Fruit fly (Drosophila melanogaster) whole organism, adult: Measurements from ENCODE around the gene CG13716.

Source experiments
- CG11617 ChIP-seq: fragments of 200-800 bp; sonication (Bioruptor generic); optimal IDR thresholded peaks from 2 replicates; lab custom pipeline; 2017; ENCODE audit warnings: mild to moderate bottlenecking, missing biosample characterization, missing genetic modification reagents, missing genetic modification characterization
- CG33017 ChIP-seq: fragments of 200-800 bp; sonication (Bioruptor generic); optimal IDR thresholded peaks from 2 replicates; lab custom pipeline; 2018; ENCODE audit warnings: missing biosample characterization, mild to moderate bottlenecking, missing genetic modification characterization, moderate library complexity
- CG7101 ChIP-seq: fragments of 200-800 bp; sonication (Bioruptor generic); optimal IDR thresholded peaks from 2 replicates; lab custom pipeline; 2018; ENCODE audit warnings: missing biosample characterization, mild to moderate bottlenecking, missing genetic modification characterization, moderate library complexity
- Clk ChIP-seq: fragments of 200-800 bp; sonication (Bioruptor generic); optimal IDR thresholded peaks from 2 replicates; lab custom pipeline; 2017; ENCODE audit warnings: missing biosample characterization, missing genetic modification characterization
- Hr96 ChIP-seq: fragments of 200-800 bp; sonication (Bioruptor generic); optimal IDR thresholded peaks from 2 replicates; lab custom pipeline; 2016; ENCODE audit warnings: missing biosample characterization, missing genetic modification characterization
- cnc ChIP-seq, 2 experiments: fragments of >200 bp; optimal IDR thresholded peaks; 2 replicates each; lab custom pipeline; 2017

DNA sequence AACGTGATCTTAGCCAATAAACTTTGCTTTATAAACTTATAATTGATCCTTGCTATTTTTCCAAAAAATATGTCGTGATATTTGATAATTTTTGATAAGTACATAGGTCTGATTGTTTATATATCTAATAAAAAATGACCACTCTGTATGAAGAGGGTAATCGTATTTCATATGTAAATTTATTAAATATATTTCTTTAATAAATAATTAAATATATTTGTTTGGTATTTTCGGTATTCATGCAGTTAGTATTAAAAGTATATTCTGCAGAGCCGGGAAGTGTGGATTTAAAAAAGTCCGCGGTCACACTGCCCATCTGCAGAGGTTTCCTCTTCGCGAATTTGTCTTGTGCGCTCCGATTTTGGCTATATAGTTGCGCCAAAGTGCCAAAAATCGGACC, 8.2 kb downstream of the CG13716 start, which contains the start of gene HDAC1:
- TF ChIP-seq CG7101 (tag; lab: Kevin White, UChicago), result no peak
- TF ChIP-seq Hr96 (GFP tag; lab: Kevin White, UChicago), result no peak
- TF ChIP-seq CG11617 (GFP tag; lab: Kevin White, UChicago), result no peak
- no peak for TF ChIP-seq cnc (optimal IDR thresholded peaks at IDR 0.05; lab: Kevin White, UChicago)
- no peak for TF ChIP-seq CG33017 (tag; lab: Kevin White, UChicago)
- no peak for TF ChIP-seq Clk (GFP tag; lab: Kevin White, UChicago)
